Worm (Caenorhabditis elegans) whole organism, L4/young adult: Measurements from ENCODE around the gene R52.6.
"Not testable (repeated sequence)": the region's sequence is repeated elsewhere in the genome, so short reads cannot be mapped to it uniquely, and the experiment has no call there.

Experiments used
- W03F9.2 ChIP-seq: fragments of 150-350 bp; optimal IDR thresholded peaks from 2 replicates; lab custom pipeline; 2014; ENCODE audit warnings: missing biosample characterization, missing genetic modification characterization
- dao-5 ChIP-seq: sonication (generic microtip); optimal IDR thresholded peaks from 2 replicates; lab custom pipeline; 2016; ENCODE audit warnings: missing genotype, missing genetic modification characterization, moderate library complexity, missing compliant biosample characterization
- him-1 ChIP-seq: sonication (generic microtip); optimal IDR thresholded peaks from 2 replicates; lab custom pipeline; 2016; ENCODE audit warnings: missing genotype, missing genetic modification reagents, missing genetic modification characterization, missing compliant biosample characterization

- not testable (repeated sequence) for TF ChIP-seq dao-5, W03F9.2, him-1 (tag; lab: Kevin White, UChicago)
Measured at ce11 chrII:2067451-2068021, 45.3 kb downstream of the R52.6 start, which contains the start of gene F07E5.12.
